Worm (Caenorhabditis elegans) whole organism, mixed stage, embryonic: Measurements from ENCODE around the gene F11G11.15.

Experiments used
- M03D4.4 ChIP-seq: sonication (generic microtip); optimal IDR thresholded peaks from 2 replicates; lab custom pipeline; 2017; ENCODE audit warnings: mild to moderate bottlenecking, missing genetic modification characterization, missing compliant biosample characterization
- bed-3 ChIP-seq: fragments of 200-800 bp; sonication (Bioruptor generic); optimal IDR thresholded peaks from 3 replicates; lab custom pipeline; 2018; ENCODE audit warnings: mild to moderate bottlenecking, missing genetic modification characterization, moderate library complexity, missing compliant biosample characterization
- blmp-1 ChIP-seq: fragments of 150-350 bp; optimal IDR thresholded peaks from 2 replicates; lab custom pipeline; 2014; ENCODE audit warnings: missing biosample characterization, missing genetic modification characterization
- ceh-39 ChIP-seq: fragments of 150-350 bp; optimal IDR thresholded peaks from 2 replicates; lab custom pipeline; 2014; ENCODE audit warnings: missing biosample characterization, missing genetic modification characterization
- ceh-43 ChIP-seq: fragments of 200-800 bp; sonication (Bioruptor generic); optimal IDR thresholded peaks from 2 replicates; lab custom pipeline; 2018; ENCODE audit warnings: mild to moderate bottlenecking, missing genetic modification characterization, moderate library complexity, missing compliant biosample characterization
- ceh-83 ChIP-seq: fragments of 200-800 bp; sonication (Bioruptor generic); optimal IDR thresholded peaks from 2 replicates; lab custom pipeline; 2018; ENCODE audit warnings: mild to moderate bottlenecking, missing genetic modification characterization, missing compliant biosample characterization
- ces-1 ChIP-seq: fragments of 150-350 bp; optimal IDR thresholded peaks from 2 replicates; lab custom pipeline; 2014; ENCODE audit warnings: missing biosample characterization, missing genetic modification reagents, missing genetic modification characterization
- cnd-1 ChIP-seq: fragments of 200-800 bp; sonication (Bioruptor generic); optimal IDR thresholded peaks from 2 replicates; lab custom pipeline; 2018; ENCODE audit warnings: mild to moderate bottlenecking, missing genetic modification characterization, missing compliant biosample characterization
- drap-1 ChIP-seq: fragments of 200-800 bp; sonication (Bioruptor generic); optimal IDR thresholded peaks from 3 replicates; lab custom pipeline; 2018; ENCODE audit warnings: mild to moderate bottlenecking, missing genetic modification characterization, missing compliant biosample characterization
- elt-1 ChIP-seq: sonication (generic microtip); optimal IDR thresholded peaks from 2 replicates; lab custom pipeline; 2017; ENCODE audit warnings: missing genetic modification characterization, mild to moderate bottlenecking, missing compliant biosample characterization, antibody characterized with exemption, moderate library complexity, borderline replicate concordance; ENCODE audit not compliant: insufficient read depth
- elt-3 ChIP-seq: fragments of 150-350 bp; optimal IDR thresholded peaks from 2 replicates; lab custom pipeline; 2014; ENCODE audit warnings: missing biosample characterization, missing genetic modification characterization
- flh-1 ChIP-seq: fragments of 200-800 bp; sonication (Bioruptor generic); optimal IDR thresholded peaks from 2 replicates; lab custom pipeline; 2018; ENCODE audit warnings: mild to moderate bottlenecking, missing genetic modification characterization, moderate library complexity, missing compliant biosample characterization
- ham-2 ChIP-seq: fragments of 200-800 bp; sonication (Bioruptor generic); optimal IDR thresholded peaks from 2 replicates; lab custom pipeline; 2018; ENCODE audit warnings: mild to moderate bottlenecking, missing genetic modification characterization, missing compliant biosample characterization
- hlh-1 ChIP-seq: fragments of 150-350 bp; optimal IDR thresholded peaks from 2 replicates; lab custom pipeline; 2014; ENCODE audit warnings: missing biosample characterization, missing genetic modification reagents, missing genetic modification characterization
- lin-13 ChIP-seq: fragments of 150-350 bp; optimal IDR thresholded peaks from 2 replicates; lab custom pipeline; 2014; ENCODE audit warnings: missing biosample characterization, missing genetic modification characterization
- lin-32 ChIP-seq: fragments of 200-800 bp; sonication (Bioruptor generic); optimal IDR thresholded peaks from 2 replicates; lab custom pipeline; 2018; ENCODE audit warnings: mild to moderate bottlenecking, missing genetic modification characterization, missing compliant biosample characterization
- lsy-2 ChIP-seq: fragments of 150-350 bp; optimal IDR thresholded peaks from 2 replicates; lab custom pipeline; 2014; ENCODE audit warnings: missing biosample characterization, missing genetic modification characterization
- mep-1 ChIP-seq: fragments of 150-350 bp; optimal IDR thresholded peaks from 2 replicates; lab custom pipeline; 2017; ENCODE audit warnings: missing biosample characterization, missing genetic modification reagents, missing genetic modification characterization, inconsistent platforms
- mls-2 ChIP-seq: sonication (generic microtip); optimal IDR thresholded peaks from 2 replicates; lab custom pipeline; 2016; ENCODE audit warnings: mild to moderate bottlenecking, missing genetic modification characterization, moderate library complexity, missing compliant biosample characterization
- nhr-12 ChIP-seq: fragments of 150-350 bp; optimal IDR thresholded peaks from 2 replicates; lab custom pipeline; 2014; ENCODE audit warnings: missing biosample characterization, missing genetic modification characterization
- nhr-2 ChIP-seq: fragments of 150-350 bp; optimal IDR thresholded peaks from 2 replicates; lab custom pipeline; 2014; ENCODE audit warnings: missing biosample characterization, missing genetic modification characterization
- nhr-237 ChIP-seq: fragments of 150-350 bp; optimal IDR thresholded peaks from 2 replicates; lab custom pipeline; 2014; ENCODE audit warnings: missing biosample characterization, missing genetic modification characterization
- nhr-28 ChIP-seq: fragments of 150-350 bp; optimal IDR thresholded peaks from 2 replicates; lab custom pipeline; 2014; ENCODE audit warnings: missing biosample characterization, missing genetic modification characterization
- pha-4 ChIP-seq: fragments of 150-350 bp; optimal IDR thresholded peaks from 2 replicates; lab custom pipeline; 2018; ENCODE audit warnings: missing biosample characterization, missing genetic modification reagents, missing genetic modification characterization
- sem-2 ChIP-seq: fragments of 200-800 bp; sonication (Bioruptor generic); optimal IDR thresholded peaks from 2 replicates; lab custom pipeline; 2018; ENCODE audit warnings: mild to moderate bottlenecking, missing genetic modification characterization, missing compliant biosample characterization
- snpc-4 ChIP-seq: fragments of 150-350 bp; optimal IDR thresholded peaks from 2 replicates; lab custom pipeline; 2014; ENCODE audit warnings: missing biosample characterization, missing genetic modification characterization
- tbx-8 ChIP-seq: fragments of 200-800 bp; sonication (Bioruptor generic); optimal IDR thresholded peaks from 2 replicates; lab custom pipeline; 2018; ENCODE audit warnings: mild to moderate bottlenecking, missing genetic modification characterization, moderate library complexity, missing compliant biosample characterization
- unc-120 ChIP-seq: sonication (generic microtip); optimal IDR thresholded peaks from 2 replicates; lab custom pipeline; 2017; ENCODE audit warnings: missing genetic modification characterization, missing compliant biosample characterization; ENCODE audit not compliant: poor library complexity, severe bottlenecking
- unc-62 ChIP-seq: fragments of 150-350 bp; optimal IDR thresholded peaks from 2 replicates; lab custom pipeline; 2014; ENCODE audit warnings: missing biosample characterization, missing genetic modification reagents, missing genetic modification characterization
- zip-8 ChIP-seq: fragments of 150-350 bp; optimal IDR thresholded peaks from 2 replicates; lab custom pipeline; 2014; ENCODE audit warnings: missing biosample characterization, missing genetic modification characterization
- ztf-11 ChIP-seq: fragments of 150-350 bp; optimal IDR thresholded peaks from 2 replicates; lab custom pipeline; 2014; ENCODE audit warnings: missing biosample characterization, missing genetic modification characterization

The F11G11.15 gene

DNA sequence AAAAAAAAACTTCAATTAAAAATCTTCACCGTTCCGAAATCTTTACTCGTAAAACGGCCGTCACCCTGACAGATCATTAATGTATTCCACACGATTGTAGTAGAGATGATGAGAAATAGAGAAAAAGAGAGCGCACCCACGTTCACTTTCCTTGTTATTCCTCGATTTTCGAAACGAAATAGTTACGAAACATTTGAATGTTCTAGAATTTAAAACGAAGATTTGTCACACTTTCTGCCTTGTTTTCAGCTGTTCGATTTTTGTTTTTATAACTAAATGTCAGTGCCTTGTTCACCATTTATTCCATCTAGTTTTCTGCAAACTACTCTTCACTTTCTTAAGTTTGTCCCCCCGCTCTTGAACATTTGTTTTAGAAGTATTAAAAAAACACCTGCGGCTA is 19.9 kb upstream of the F11G11.15 start:
- TF ChIP-seq ceh-83 (GFP tag; lab: Kevin White, UChicago) (no peak), bed-3 (GFP tag; lab: Kevin White, UChicago) (no peak), M03D4.4 (tag; lab: Kevin White, UChicago) (no peak), lin-32 (no peak), sem-2 (GFP tag; lab: Kevin White, UChicago) (no peak), ztf-11 (tag; lab: Kevin White, UChicago) (no peak)

DNA sequence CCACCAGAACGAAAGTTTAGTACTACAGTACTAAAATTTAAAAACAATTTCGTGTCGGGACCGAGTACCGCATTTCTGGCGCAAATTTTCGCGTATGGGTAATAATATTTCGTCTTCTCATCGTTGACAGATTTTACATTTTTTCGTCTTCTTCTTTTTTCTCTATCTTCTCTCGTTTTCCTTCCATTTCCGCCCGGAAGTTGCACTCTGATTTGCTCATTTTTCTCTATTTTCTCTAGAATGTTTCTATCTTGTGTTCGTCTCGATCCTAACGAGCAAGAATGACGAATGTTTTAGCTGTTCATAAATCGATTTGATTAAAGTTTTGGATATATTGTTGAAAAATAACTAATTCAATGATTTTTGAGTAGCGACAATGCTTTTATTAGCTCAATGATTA is 19.2 kb upstream of the F11G11.15 start:
- no peak for TF ChIP-seq unc-62
- no peak for TF ChIP-seq ces-1 (GFP tag; lab: Kevin White, UChicago)
- no peak for TF ChIP-seq ceh-43 (GFP tag; lab: Kevin White, UChicago)
- TF ChIP-seq unc-120 (tag; lab: Kevin White, UChicago) = peak; percentile 5
- TF ChIP-seq zip-8 (tag; lab: Kevin White, UChicago) = no peak
- TF ChIP-seq M03D4.4 (tag; lab: Kevin White, UChicago) = no peak
- TF ChIP-seq mls-2 (tag; lab: Kevin White, UChicago) = no peak
- TF ChIP-seq ztf-11 (tag; lab: Kevin White, UChicago) = no peak

DNA sequence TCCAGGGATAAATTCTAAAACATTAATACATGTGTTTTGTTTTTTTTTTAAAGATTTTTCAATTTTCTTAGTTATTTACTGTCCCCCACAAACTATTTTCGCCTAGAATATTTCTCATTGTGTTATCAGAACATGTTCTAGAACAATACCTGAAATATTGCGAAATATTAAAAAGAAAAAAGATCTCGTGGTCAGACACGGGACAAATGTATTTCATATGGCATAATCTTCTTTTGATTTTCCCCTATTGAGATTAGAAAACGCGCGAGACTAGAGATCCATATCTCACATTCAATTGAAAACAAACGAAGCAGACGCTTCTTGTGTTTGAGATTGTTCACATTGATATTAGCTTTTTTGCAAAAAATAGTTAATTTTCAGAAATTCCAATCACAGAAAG is 18.5 kb upstream of the F11G11.15 start:
- TF ChIP-seq zip-8 (tag; lab: Kevin White, UChicago) = no peak
- TF ChIP-seq lsy-2 (tag; lab: Kevin White, UChicago) = no peak
- TF ChIP-seq lin-13 (tag; lab: Kevin White, UChicago) = no peak
- TF ChIP-seq M03D4.4 (tag; lab: Kevin White, UChicago) = no peak
- no peak for TF ChIP-seq ham-2
- peak; percentile 65 for TF ChIP-seq elt-1
- no peak for TF ChIP-seq ceh-43 (GFP tag; lab: Kevin White, UChicago)

DNA sequence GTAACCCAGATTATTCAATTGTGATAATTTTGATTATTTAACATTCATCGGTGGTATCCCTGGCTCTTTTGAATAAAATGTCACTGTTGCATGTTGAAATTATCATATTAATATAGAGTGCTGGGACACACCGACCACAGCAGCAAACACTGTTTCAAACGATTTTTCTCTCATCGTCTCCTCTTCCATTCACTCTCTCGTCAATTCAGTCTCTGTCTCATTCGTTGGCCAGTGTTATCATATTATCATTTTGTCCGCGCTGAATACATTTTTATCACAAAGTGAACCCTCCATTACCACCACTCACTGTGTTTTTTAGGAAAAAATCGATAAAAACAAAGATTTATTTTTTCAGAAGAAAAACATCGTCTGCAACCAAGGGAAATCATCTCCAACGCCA is 17.6 kb upstream of the F11G11.15 start:
- TF ChIP-seq hlh-1 (tag; lab: Kevin White, UChicago) = no peak
- no peak for TF ChIP-seq sem-2 (GFP tag; lab: Kevin White, UChicago)
- TF ChIP-seq nhr-2 (tag; lab: Kevin White, UChicago) = no peak
- no peak for TF ChIP-seq nhr-28 (tag; lab: Kevin White, UChicago)
- TF ChIP-seq pha-4 (tag; lab: Kevin White, UChicago) = no peak
- no peak for TF ChIP-seq ces-1 (GFP tag; lab: Kevin White, UChicago)
- TF ChIP-seq zip-8 (tag; lab: Kevin White, UChicago) = no peak
- no peak for TF ChIP-seq lin-32
- no peak for TF ChIP-seq mls-2 (tag; lab: Kevin White, UChicago)
- TF ChIP-seq elt-3 = no peak
- TF ChIP-seq cnd-1 = no peak
- TF ChIP-seq unc-120 (tag; lab: Kevin White, UChicago) = no peak

DNA sequence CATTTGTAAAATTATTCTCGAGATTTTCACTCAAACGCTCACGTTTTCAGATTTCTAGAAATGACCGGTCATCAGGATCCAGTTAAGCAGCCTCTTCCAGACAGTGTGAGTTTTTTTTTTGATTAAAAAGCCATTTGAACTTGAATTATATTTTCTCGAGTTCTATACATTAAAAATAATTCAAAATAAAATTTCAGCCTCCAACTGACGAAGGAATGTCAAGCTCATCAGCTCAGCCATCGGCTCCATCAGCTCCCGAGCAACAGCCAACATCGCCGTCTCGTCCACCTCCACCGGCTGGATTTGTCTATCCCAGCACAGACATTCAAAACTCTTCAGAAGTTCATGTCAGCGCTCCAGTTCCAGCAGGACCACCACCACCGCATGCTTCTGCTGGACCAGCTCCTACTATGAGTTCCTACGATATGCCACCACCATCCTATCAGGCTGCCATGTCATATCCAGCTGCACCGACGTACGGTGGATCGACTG is 16.7 kb upstream of the F11G11.15 start, which contains the start of gene F11G11.5:
Gene F11G11.5, plus strand, starts transcription at position 51 of the 492 bp plus-strand sequence.
- TF ChIP-seq mep-1 (no peak), sem-2 (GFP tag; lab: Kevin White, UChicago) (no peak), nhr-12 (tag; lab: Kevin White, UChicago) (no peak), hlh-1 (tag; lab: Kevin White, UChicago) (no peak), lin-32 (no peak), blmp-1 (tag; lab: Kevin White, UChicago) (no peak)

DNA sequence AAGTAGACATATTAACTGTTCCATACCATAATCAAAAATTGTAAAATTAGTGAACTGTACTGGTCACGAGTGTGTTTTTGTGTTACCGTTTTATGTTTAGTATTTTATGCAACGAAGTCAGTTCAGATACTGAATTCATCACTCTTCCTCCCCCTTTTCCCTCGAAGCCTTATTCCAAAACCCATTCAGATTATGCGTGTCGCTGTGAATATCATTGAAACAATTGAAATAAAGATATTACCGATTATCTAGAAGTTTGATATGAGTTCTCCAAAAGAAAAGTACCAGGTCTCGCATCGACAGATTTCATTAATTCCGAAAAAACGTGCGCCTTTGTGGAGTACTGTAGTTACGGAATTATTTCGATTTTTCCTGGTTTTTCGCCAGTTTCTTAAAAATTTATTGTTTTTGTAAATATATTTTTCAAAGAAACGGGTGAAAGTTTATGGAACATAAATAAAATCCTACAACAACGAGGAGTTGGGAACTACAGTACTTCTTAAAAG is 15.7 kb upstream of the F11G11.15 start:
- TF ChIP-seq pha-4 (tag; lab: Kevin White, UChicago) (no peak), unc-120 (tag; lab: Kevin White, UChicago) (no peak), lin-13 (tag; lab: Kevin White, UChicago) (no peak), flh-1 (GFP tag; lab: Kevin White, UChicago) (no peak), elt-1 (no peak), mep-1 (no peak), snpc-4 (tag; lab: Kevin White, UChicago) (no peak), sem-2 (GFP tag; lab: Kevin White, UChicago) (no peak), ceh-83 (GFP tag; lab: Kevin White, UChicago) (no peak), unc-62 (no peak), bed-3 (GFP tag; lab: Kevin White, UChicago) (no peak), zip-8 (tag; lab: Kevin White, UChicago) (no peak), mls-2 (tag; lab: Kevin White, UChicago) (no peak), tbx-8 (GFP tag; lab: Kevin White, UChicago) (no peak), nhr-237 (tag; lab: Kevin White, UChicago) (no peak), drap-1 (no peak), ceh-43 (GFP tag; lab: Kevin White, UChicago) (no peak), nhr-28 (tag; lab: Kevin White, UChicago) (no peak), ces-1 (GFP tag; lab: Kevin White, UChicago) (no peak), ceh-39 (tag; lab: Kevin White, UChicago) (no peak)
